Fruit fly (Drosophila melanogaster) whole organism, embryonic: ENCODE measurements around the gene Slimp.

Experiments
- ATbp ChIP-seq: fragments of 200-800 bp; sonication (Bioruptor generic); optimal IDR thresholded peaks from 2 replicates; lab custom pipeline; 2017; ENCODE audit warnings: missing biosample characterization, mild to moderate bottlenecking, missing genetic modification characterization, missing genetic modification reagents
- CG10366 ChIP-seq: fragments of 200-800 bp; sonication (Bioruptor generic); IDR thresholded peaks from 2 replicates; pipeline ENCODE4 v1.3.6; 2022; ENCODE audit warnings: missing biosample characterization, missing genetic modification characterization
- CG10431 ChIP-seq: fragments of 200-800 bp; sonication (Bioruptor generic); optimal IDR thresholded peaks from 3 replicates; lab custom pipeline; 2018; ENCODE audit warnings: missing biosample characterization, mild to moderate bottlenecking, missing genetic modification characterization
- CG10654 ChIP-seq: fragments of 200-800 bp; sonication (Bioruptor generic); optimal IDR thresholded peaks from 2 replicates; lab custom pipeline; 2016; ENCODE audit warnings: missing biosample characterization, missing genetic modification characterization
- CG11695 ChIP-seq: fragments of 200-800 bp; sonication (Bioruptor generic); IDR thresholded peaks from 3 replicates; pipeline ENCODE4 v1.3.6; 2022; ENCODE audit warnings: missing biosample characterization, missing genetic modification characterization
- CG11723 ChIP-seq: fragments of 200-800 bp; sonication (Bioruptor generic); optimal IDR thresholded peaks from 2 replicates; lab custom pipeline; 2017; ENCODE audit warnings: missing biosample characterization, mild to moderate bottlenecking, missing genetic modification characterization
- CG12299 ChIP-seq: fragments of 200-800 bp; sonication (Bioruptor generic); optimal IDR thresholded peaks from 2 replicates; lab custom pipeline; 2018; ENCODE audit warnings: missing biosample characterization, mild to moderate bottlenecking, missing genetic modification characterization
- CG13296 ChIP-seq: fragments of 200-800 bp; sonication (Bioruptor generic); optimal IDR thresholded peaks from 3 replicates; lab custom pipeline; 2018; ENCODE audit warnings: missing biosample characterization, mild to moderate bottlenecking, missing genetic modification characterization
- CG1602 ChIP-seq: fragments of 200-800 bp; sonication (Bioruptor generic); optimal IDR thresholded peaks from 3 replicates; lab custom pipeline; 2016; ENCODE audit warnings: missing biosample characterization, missing genetic modification characterization
- CG16863 ChIP-seq: fragments of 200-800 bp; sonication (Bioruptor generic); optimal IDR thresholded peaks from 3 replicates; lab custom pipeline; 2016; ENCODE audit warnings: missing biosample characterization, missing genetic modification characterization
- CG17385 ChIP-seq: fragments of 200-800 bp; sonication (Bioruptor generic); optimal IDR thresholded peaks from 3 replicates; lab custom pipeline; 2018; ENCODE audit warnings: missing biosample characterization, mild to moderate bottlenecking, missing genetic modification characterization
- CG1832 ChIP-seq: fragments of 200-800 bp; sonication (Bioruptor generic); optimal IDR thresholded peaks from 2 replicates; lab custom pipeline; 2017; ENCODE audit warnings: missing biosample characterization, mild to moderate bottlenecking, missing genetic modification characterization, inconsistent platforms
- CG18619 ChIP-seq: fragments of 200-800 bp; sonication (Bioruptor generic); optimal IDR thresholded peaks from 3 replicates; lab custom pipeline; 2017; ENCODE audit warnings: missing biosample characterization, mild to moderate bottlenecking, missing genetic modification characterization
- CG30403 ChIP-seq: fragments of 200-800 bp; sonication (Bioruptor generic); optimal IDR thresholded peaks from 3 replicates; lab custom pipeline; 2016; ENCODE audit warnings: missing biosample characterization, missing genetic modification characterization
- CG32772 ChIP-seq: fragments of 200-800 bp; sonication (Bioruptor generic); IDR thresholded peaks from 2 replicates; pipeline ENCODE4 v1.3.6; 2022; ENCODE audit warnings: missing biosample characterization, missing genetic modification characterization
- CG3838 ChIP-seq: fragments of 200-800 bp; sonication (Bioruptor generic); optimal IDR thresholded peaks from 3 replicates; lab custom pipeline; 2016; ENCODE audit warnings: missing biosample characterization, missing genetic modification characterization
- CG5953 ChIP-seq: fragments of 200-800 bp; sonication (Bioruptor generic); IDR thresholded peaks from 2 replicates; pipeline ENCODE4 v1.3.6; 2022; ENCODE audit warnings: missing biosample characterization, missing genetic modification characterization
- CG6854 ChIP-seq: fragments of 200-800 bp; sonication (Bioruptor generic); optimal IDR thresholded peaks from 3 replicates; lab custom pipeline; 2017; ENCODE audit warnings: missing biosample characterization, mild to moderate bottlenecking, missing genetic modification characterization
- CHES-1-like ChIP-seq: fragments of 200-800 bp; sonication (Bioruptor generic); optimal IDR thresholded peaks from 2 replicates; lab custom pipeline; 2016; ENCODE audit warnings: missing biosample characterization, missing genetic modification characterization
- D ChIP-seq, 2 experiments: fragments of 200-800 bp in 1 of 2; fragments of >200 bp in 1 of 2; sonication (Bioruptor generic) in 1 of 2; optimal IDR thresholded peaks; 2 replicates in 1 of 2; 3 replicates in 1 of 2; lab custom pipeline; 2017; ENCODE audit warnings: mild to moderate bottlenecking in 1 of 2, missing biosample characterization in 1 of 2, missing genetic modification characterization in 1 of 2, missing genetic modification reagents in 1 of 2
- D19A ChIP-seq: fragments of 200-800 bp; optimal IDR thresholded peaks from 3 replicates; lab custom pipeline; 2019; ENCODE audit warnings: missing biosample characterization, mild to moderate bottlenecking, missing genetic modification characterization, moderate library complexity
- Dbx ChIP-seq: fragments of 200-800 bp; sonication (Bioruptor generic); IDR thresholded peaks from 3 replicates; pipeline ENCODE4 v1.3.6; 2022; ENCODE audit warnings: missing biosample characterization, missing genetic modification characterization
- Eip74EF ChIP-seq, 2 experiments: fragments of 200-800 bp in 1 of 2; fragments of >200 bp in 1 of 2; sonication (Bioruptor generic) in 1 of 2; optimal IDR thresholded peaks; 2 replicates each; lab custom pipeline; 2017 to 2019; ENCODE audit warnings: missing biosample characterization in 2 of 2, missing genetic modification characterization in 2 of 2, mild to moderate bottlenecking in 1 of 2, moderate library complexity in 1 of 2
- Elba2 ChIP-seq: fragments of 200-800 bp; sonication (Bioruptor generic); optimal IDR thresholded peaks from 3 replicates; lab custom pipeline; 2016; ENCODE audit warnings: missing biosample characterization, missing genetic modification characterization
- HmgZ ChIP-seq: fragments of 200-800 bp; sonication (Bioruptor generic); optimal IDR thresholded peaks from 2 replicates; lab custom pipeline; 2018; ENCODE audit warnings: missing biosample characterization, mild to moderate bottlenecking, missing genetic modification characterization
- Lhr ChIP-seq: fragments of 200-800 bp; sonication (Bioruptor generic); optimal IDR thresholded peaks from 3 replicates; lab custom pipeline; 2017; ENCODE audit warnings: mild to moderate bottlenecking, missing biosample characterization, missing genetic modification reagents, missing genetic modification characterization
- Lim3 ChIP-seq: fragments of 200-800 bp; sonication (Bioruptor generic); IDR thresholded peaks from 2 replicates; pipeline ENCODE4 v1.3.6; 2022; ENCODE audit warnings: missing biosample characterization, missing genetic modification characterization
- Lpt ChIP-seq: fragments of >200 bp; optimal IDR thresholded peaks from 2 replicates; lab custom pipeline; 2018; ENCODE audit warnings: missing biosample characterization, missing genetic modification characterization
- MBD-R2 ChIP-seq: fragments of 200-800 bp; sonication (Bioruptor generic); IDR thresholded peaks from 2 replicates; pipeline ENCODE4 v1.3.6; 2022; ENCODE audit warnings: missing biosample characterization, missing genetic modification characterization
- Med ChIP-seq: fragments of 200-800 bp; sonication (Bioruptor generic); peaks from one replicate; lab custom pipeline; 2016; ENCODE audit warnings: missing biosample characterization, missing genetic modification characterization, mild to moderate bottlenecking, inconsistent platforms, moderate library complexity
- Mrtf ChIP-seq: fragments of 200-800 bp; sonication (Bioruptor generic); IDR thresholded peaks from 3 replicates; pipeline ENCODE4 v1.3.6; 2022; ENCODE audit warnings: missing biosample characterization, missing genetic modification characterization
- Ravus ChIP-seq: fragments of 200-800 bp; sonication (Bioruptor generic); IDR thresholded peaks from 2 replicates; pipeline ENCODE4 v1.3.6; 2022; ENCODE audit warnings: missing biosample characterization, missing genetic modification characterization
- Side ChIP-seq: fragments of 200-800 bp; sonication (Bioruptor generic); optimal IDR thresholded peaks from 2 replicates; lab custom pipeline; 2016; ENCODE audit warnings: missing biosample characterization, missing genetic modification characterization
- Spps ChIP-seq: fragments of 200-800 bp; sonication (Bioruptor generic); optimal IDR thresholded peaks from 2 replicates; lab custom pipeline; 2018; ENCODE audit warnings: missing biosample characterization, mild to moderate bottlenecking, missing genetic modification characterization
- Stat92E ChIP-seq, 3 experiments: fragments of >200 bp in 2 of 3; fragments of 200-800 bp in 1 of 3; sonication (Bioruptor generic) in 1 of 3; optimal IDR thresholded peaks; 2 replicates each; lab custom pipeline; 2017 to 2019; ENCODE audit warnings: missing biosample characterization in 3 of 3, missing genetic modification characterization in 3 of 3, mild to moderate bottlenecking in 1 of 3, moderate library complexity in 1 of 3
- chm ChIP-seq: fragments of 200-800 bp; sonication (Bioruptor generic); IDR thresholded peaks from 2 replicates; pipeline ENCODE4 v1.3.6; 2022; ENCODE audit warnings: missing biosample characterization, missing genetic modification characterization
- ci ChIP-seq: fragments of 200-800 bp; sonication (Bioruptor generic); IDR thresholded peaks from 3 replicates; pipeline ENCODE4 v1.3.6; 2022; ENCODE audit warnings: missing biosample characterization, missing genetic modification characterization
- dati ChIP-seq: fragments of 200-800 bp; sonication (Bioruptor generic); IDR thresholded peaks from 2 replicates; pipeline ENCODE4 v1.3.6; 2022; ENCODE audit warnings: missing biosample characterization, missing genetic modification characterization
- dysf ChIP-seq: fragments of 200-800 bp; sonication (Bioruptor generic); IDR thresholded peaks from 3 replicates; pipeline ENCODE4 v1.3.6; 2022; ENCODE audit warnings: missing biosample characterization, missing genetic modification characterization
- fd102C ChIP-seq: fragments of 200-800 bp; sonication (Bioruptor generic); optimal IDR thresholded peaks from 2 replicates; lab custom pipeline; 2018; ENCODE audit warnings: missing biosample characterization, mild to moderate bottlenecking, missing genetic modification characterization, moderate library complexity
- fru ChIP-seq: fragments of >200 bp; optimal IDR thresholded peaks from 2 replicates; lab custom pipeline; 2017
- gcm ChIP-seq: fragments of 200-800 bp; sonication (Bioruptor generic); optimal IDR thresholded peaks from 2 replicates; lab custom pipeline; 2019; ENCODE audit warnings: missing biosample characterization, mild to moderate bottlenecking, missing genetic modification characterization, moderate library complexity
- gro ChIP-seq: fragments of 200-800 bp; sonication (Bioruptor generic); optimal IDR thresholded peaks from 2 replicates; lab custom pipeline; 2016; ENCODE audit warnings: missing biosample characterization, missing genetic modification characterization
- nau ChIP-seq: fragments of 200-800 bp; sonication (Bioruptor generic); optimal IDR thresholded peaks from 3 replicates; lab custom pipeline; 2017; ENCODE audit warnings: missing biosample characterization, mild to moderate bottlenecking, missing genetic modification characterization, missing genetic modification reagents
- sd ChIP-seq: fragments of 200-800 bp; sonication (Bioruptor generic); optimal IDR thresholded peaks from 3 replicates; lab custom pipeline; 2018; ENCODE audit warnings: missing biosample characterization, mild to moderate bottlenecking, missing genetic modification characterization, moderate library complexity
- seq ChIP-seq: fragments of 200-800 bp; sonication (Bioruptor generic); IDR thresholded peaks from 2 replicates; pipeline ENCODE4 v1.3.6; 2022; ENCODE audit warnings: missing biosample characterization, missing genetic modification characterization
- sima ChIP-seq: fragments of 200-800 bp; sonication (Bioruptor generic); optimal IDR thresholded peaks from 2 replicates; lab custom pipeline; 2016; ENCODE audit warnings: missing biosample characterization, missing genetic modification characterization
- tgo ChIP-seq: fragments of 200-800 bp; sonication (Bioruptor generic); IDR thresholded peaks from 3 replicates; pipeline ENCODE4 v1.3.6; 2022; ENCODE audit warnings: missing biosample characterization, missing genetic modification characterization
- tio ChIP-seq: fragments of 200-800 bp; sonication (Bioruptor generic); optimal IDR thresholded peaks from 2 replicates; lab custom pipeline; 2017; ENCODE audit warnings: missing biosample characterization, missing genetic modification characterization, inconsistent platforms
- trem ChIP-seq: fragments of 200-800 bp; optimal IDR thresholded peaks from 3 replicates; lab custom pipeline; 2019; ENCODE audit warnings: missing biosample characterization, mild to moderate bottlenecking, missing genetic modification characterization, moderate library complexity
- zen2 ChIP-seq: fragments of 200-800 bp; sonication (Bioruptor generic); IDR thresholded peaks from 3 replicates; pipeline ENCODE4 v1.3.6; 2022; ENCODE audit warnings: missing biosample characterization, missing genetic modification characterization; ENCODE audit not compliant: partially characterized antibody
- zf30C ChIP-seq: fragments of 200-800 bp; sonication (Bioruptor generic); optimal IDR thresholded peaks from 3 replicates; lab custom pipeline; 2018; ENCODE audit warnings: missing biosample characterization, mild to moderate bottlenecking, missing genetic modification characterization

Slimp gene

DNA sequence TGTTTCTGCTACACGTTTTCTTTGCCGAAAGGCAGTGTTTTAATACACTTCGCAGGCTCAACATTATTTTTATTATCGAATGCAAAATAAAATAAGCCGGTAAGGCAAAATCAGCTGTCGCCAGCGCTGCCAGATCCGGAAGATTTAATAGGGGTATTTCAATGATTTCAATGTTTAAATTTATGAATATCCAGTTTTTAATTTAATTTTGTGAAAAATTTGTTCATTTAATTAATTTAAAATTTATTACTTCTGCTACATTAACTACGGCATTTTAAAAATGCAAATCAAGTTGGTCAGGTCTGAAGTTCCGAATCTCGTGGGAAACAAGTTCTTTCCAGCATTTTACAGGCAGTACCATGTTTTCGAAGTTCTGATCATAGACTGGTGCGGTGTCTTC is at the start of gene Slimp (continued):
- TF ChIP-seq ci (GFP tag; lab: Robert Waterston, UW) (no peak), D19A (tag; lab: Kevin White, UChicago) (peak; percentile 48), seq (GFP tag; lab: Robert Waterston, UW) (no peak), Lpt (GFP tag; lab: Kevin White, UChicago) (no peak), chm (no peak), MBD-R2 (peak; percentile 95), CG1832 (GFP tag; lab: Kevin White, UChicago) (no peak), CG16863 (GFP tag; lab: Kevin White, UChicago) (no peak), Mrtf (GFP tag; lab: Robert Waterston, UW) (no peak), CG10654 (GFP tag; lab: Kevin White, UChicago) (no peak), CG11695 (GFP tag; lab: Robert Waterston, UW) (0 out of 3 replicates have a peak, but pooled peaks have one; percentile 20), gcm (GFP tag; lab: Kevin White, UChicago) (no peak), Dbx (GFP tag; lab: Robert Waterston, UW) (no peak), CG3838 (GFP tag; lab: Kevin White, UChicago) (no peak), CG30403 (GFP tag; lab: Kevin White, UChicago) (peak; percentile 26), CG18619 (no peak), CG11723 (GFP tag; lab: Kevin White, UChicago) (no peak), sima (GFP tag; lab: Kevin White, UChicago) (no peak), CG10431 (GFP tag; lab: Kevin White, UChicago) (no peak), CG1602 (GFP tag; lab: Kevin White, UChicago) (no peak), CG32772 (GFP tag; lab: Robert Waterston, UW) (no peak), CG6854 (GFP tag; lab: Kevin White, UChicago) (no peak), Lhr (GFP tag; lab: Kevin White, UChicago) (no peak), D (optimal IDR thresholded peaks at IDR 0.05; lab: Kevin White, UChicago) (no peak), D (GFP tag; optimal IDR thresholded peaks at IDR 0.05; lab: Kevin White, UChicago) (no peak), ATbp (GFP tag; lab: Kevin White, UChicago) (no peak), tgo (GFP tag; lab: Robert Waterston, UW) (no peak), Stat92E (GFP tag; optimal IDR thresholded peaks at IDR 0.05; lab: Kevin White, UChicago) (no peak), CG5953 (GFP tag; lab: Robert Waterston, UW) (no peak), fru (lab: Kevin White, UChicago) (no peak), dysf (GFP tag; lab: Robert Waterston, UW) (no peak), tio (GFP tag; lab: Kevin White, UChicago) (no peak), CG13296 (GFP tag; lab: Kevin White, UChicago) (peak; percentile 21), HmgZ (peak; percentile 9), Side (GFP tag; lab: Kevin White, UChicago) (no peak), Elba2 (GFP tag; lab: Kevin White, UChicago) (peak; percentile 45), CG17385 (GFP tag; lab: Kevin White, UChicago) (peak; percentile 8), dati (GFP tag; lab: Robert Waterston, UW) (no peak), sd (tag; lab: Kevin White, UChicago) (no peak), CG10366 (GFP tag; lab: Robert Waterston, UW) (no peak), Eip74EF (GFP tag; optimal IDR thresholded peaks at IDR 0.05; lab: Kevin White, UChicago) (no peak), fd102C (GFP tag; lab: Kevin White, UChicago) (no peak), Med (GFP tag; lab: Kevin White, UChicago) (peak; percentile 38), nau (no peak), Ravus (GFP tag; lab: Robert Waterston, UW) (no peak), zen2 (GFP tag; lab: Robert Waterston, UW) (no peak), gro (GFP tag; lab: Kevin White, UChicago) (no peak), Lim3 (GFP tag; lab: Robert Waterston, UW) (no peak), Spps (no peak), trem (tag; lab: Kevin White, UChicago) (peak; percentile 28), CHES-1-like (peak; percentile 2), zf30C (no peak), CG12299 (tag; lab: Kevin White, UChicago) (no peak)
